Fruit fly (Drosophila melanogaster): Measurements from ENCODE around the gene CG18558.
A peak's percentile ranks its signal among the peaks of the same experiment; 100 is the strongest.

The CG18558 gene

dm6 chr2L:2878859-2879258 lies 34.5 kb upstream of the CG18558 start, which contains the start of gene RabGGTb (continued):
- peak; percentile 73 for TF ChIP-seq CG12769 (tag; optimal IDR thresholded peaks at IDR 0.05)
- TF ChIP-seq knrl (GFP tag; IDR thresholded peaks at IDR 0.05; ENCODE audit: partially characterized antibody): no peak; the same call in 2 of the 3 replicates
- TF ChIP-seq CG5953 (GFP tag; IDR thresholded peaks at IDR 0.05): no peak; the same call in 1 of the 2 replicates
- TF ChIP-seq cato (GFP tag; optimal IDR thresholded peaks at IDR 0.05; ENCODE audit: borderline replicate concordance): no peak
- TF ChIP-seq esg (GFP tag; conservative IDR thresholded peaks at IDR 0.05): peak; percentile 32; the same call in 1 of the 2 replicates
- peak; percentile 45; the same call in 1 of the 2 replicates for TF ChIP-seq CG6689 (GFP tag; IDR thresholded peaks at IDR 0.05)
- 0 out of 2 replicates have a peak, but pooled peaks have one; percentile 49 for TF ChIP-seq ap (GFP tag; IDR thresholded peaks at IDR 0.05)
- TF ChIP-seq Adf1 (GFP tag; IDR thresholded peaks at IDR 0.05): peak; percentile 54; the same call in 1 of the 2 replicates
- peak; percentile 50 for TF ChIP-seq CG2712 (tag; optimal IDR thresholded peaks at IDR 0.05)
- peak; percentile 4 for TF ChIP-seq Sry-δ (GFP tag; optimal IDR thresholded peaks at IDR 0.05)
- no peak for TF ChIP-seq abd-A (tag; optimal IDR thresholded peaks at IDR 0.05)
- TF ChIP-seq CG14014 (GFP tag; IDR thresholded peaks at IDR 0.05): peak; percentile 77
- no peak for TF ChIP-seq nau (GFP tag; optimal IDR thresholded peaks at IDR 0.05)
- no peak for TF ChIP-seq vnd (GFP tag; IDR thresholded peaks at IDR 0.05; ENCODE audit: partially characterized antibody)
- 0 out of 2 replicates have a peak, but pooled peaks have one; percentile 10 for TF ChIP-seq Scr (GFP tag; IDR thresholded peaks at IDR 0.05; ENCODE audit: partially characterized antibody)
- TF ChIP-seq otp (GFP tag; IDR thresholded peaks at IDR 0.05): peak; percentile 73; the same call in 2 of the 3 replicates
- peak; percentile 11 for TF ChIP-seq fd96Cb (tag; optimal IDR thresholded peaks at IDR 0.05)
- TF ChIP-seq CG13424 (tag; optimal IDR thresholded peaks at IDR 0.05): peak; percentile 52
- no peak for TF ChIP-seq disco-r (GFP tag; optimal IDR thresholded peaks at IDR 0.05)
- TF ChIP-seq CG17612 (GFP tag; IDR thresholded peaks at IDR 0.05): no peak
- no peak for TF ChIP-seq Trl (optimal IDR thresholded peaks at IDR 0.05)
- peak; percentile 35 for TF ChIP-seq Trl (GFP tag; optimal IDR thresholded peaks at IDR 0.05)
- peak; percentile 40 for TF ChIP-seq CG12299 (tag; optimal IDR thresholded peaks at IDR 0.05)
- TF ChIP-seq row (GFP tag; IDR thresholded peaks at IDR 0.05): peak; percentile 92
- TF ChIP-seq Doc3 (GFP tag; IDR thresholded peaks at IDR 0.05; ENCODE audit: partially characterized antibody): peak; percentile 47; the same call in 2 of the 3 replicates
- TF ChIP-seq Poxn (GFP tag; IDR thresholded peaks at IDR 0.05): 0 out of 2 replicates have a peak, but pooled peaks have one; percentile 13
- TF ChIP-seq Hmr (GFP tag; optimal IDR thresholded peaks at IDR 0.05): peak; percentile 50
- no peak for TF ChIP-seq wek (GFP tag; optimal IDR thresholded peaks at IDR 0.05)
- peak; percentile 33; the same call in 1 of the 2 replicates for TF ChIP-seq klu (GFP tag; IDR thresholded peaks at IDR 0.05)
- TF ChIP-seq Xbp1 (GFP tag; optimal IDR thresholded peaks at IDR 0.05): peak; percentile 56
- peak; percentile 65 for TF ChIP-seq wdn (GFP tag; IDR thresholded peaks at IDR 0.05)
- TF ChIP-seq gsb-n (tag; optimal IDR thresholded peaks at IDR 0.05): peak; percentile 52
- no peak for TF ChIP-seq stwl (tag; optimal IDR thresholded peaks at IDR 0.05)
- TF ChIP-seq CG17361 (GFP tag; IDR thresholded peaks at IDR 0.05): no peak
- peak; percentile 40 for TF ChIP-seq gro (GFP tag; optimal IDR thresholded peaks at IDR 0.05)
- no peak for TF ChIP-seq pita (GFP tag; optimal IDR thresholded peaks at IDR 0.05)
- no peak for TF ChIP-seq HmgD (GFP tag; optimal IDR thresholded peaks at IDR 0.05)
- TF ChIP-seq Meics (GFP tag; optimal IDR thresholded peaks at IDR 0.05): peak; percentile 66
- peak; percentile 25 for TF ChIP-seq maf-S (GFP tag; optimal IDR thresholded peaks at IDR 0.05)
- TF ChIP-seq MESR4 (GFP tag; optimal IDR thresholded peaks at IDR 0.05): peak; percentile 63
- TF ChIP-seq unpg (GFP tag; optimal IDR thresholded peaks at IDR 0.05): peak; percentile 46
- peak; percentile 64 for TF ChIP-seq CG9215 (GFP tag; IDR thresholded peaks at IDR 0.05)
- TF ChIP-seq CG6813 (GFP tag; optimal IDR thresholded peaks at IDR 0.05): no peak
- TF ChIP-seq CG2116 (GFP tag; optimal IDR thresholded peaks at IDR 0.05): peak; percentile 25
- no peak for TF ChIP-seq sima (GFP tag; optimal IDR thresholded peaks at IDR 0.05)
- TF ChIP-seq sob (GFP tag; IDR thresholded peaks at IDR 0.05): peak; percentile 83
- TF ChIP-seq Bgb (GFP tag; IDR thresholded peaks at IDR 0.05; ENCODE audit: partially characterized antibody): no peak
- TF ChIP-seq dm (GFP tag; optimal IDR thresholded peaks at IDR 0.05): peak; percentile 56
- TF ChIP-seq CG30431 (GFP tag; optimal IDR thresholded peaks at IDR 0.05): no peak
- TF ChIP-seq unc-4 (GFP tag; IDR thresholded peaks at IDR 0.05; ENCODE audit: partially characterized antibody): peak; percentile 48
